Fruit fly (Drosophila melanogaster): ENCODE results near the gene dati.

DNA sequence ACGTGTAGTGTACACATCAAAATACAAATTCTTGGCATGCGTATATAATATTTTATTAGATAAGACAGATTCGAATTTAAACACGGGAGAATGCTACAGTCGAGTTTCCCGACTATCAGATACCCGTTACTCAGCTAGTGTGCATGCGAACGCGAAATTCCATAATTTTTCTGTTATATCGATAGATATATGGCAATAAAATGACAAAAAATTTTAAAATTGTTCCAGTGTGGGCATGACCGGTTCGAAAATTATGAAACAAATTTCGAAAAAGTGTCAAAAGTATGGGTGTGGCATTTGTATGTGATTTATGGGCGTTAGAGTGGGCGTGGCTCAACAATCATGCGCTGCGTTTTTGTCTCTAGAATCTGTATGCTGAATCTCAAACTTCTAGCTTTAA lies 63.1 kb downstream of the dati start:
- TF ChIP-seq CG8478 (optimal IDR thresholded peaks at IDR 0.05) (no peak), CTCF (optimal IDR thresholded peaks at IDR 0.05) (no peak)
